Fruit fly (Drosophila melanogaster) whole organism, embryonic: ENCODE data around the gene CG15308.
A peak's percentile ranks its signal among the peaks of the same experiment; 100 is the strongest.

Experiments
- CG16863 ChIP-seq: fragments of 200-800 bp; sonication (Bioruptor generic); optimal IDR thresholded peaks from 3 replicates; lab custom pipeline; 2016; ENCODE audit warnings: missing biosample characterization, missing genetic modification characterization
- CG3838 ChIP-seq: fragments of 200-800 bp; sonication (Bioruptor generic); optimal IDR thresholded peaks from 3 replicates; lab custom pipeline; 2016; ENCODE audit warnings: missing biosample characterization, missing genetic modification characterization
- D19A ChIP-seq: fragments of 200-800 bp; optimal IDR thresholded peaks from 3 replicates; lab custom pipeline; 2019; ENCODE audit warnings: missing biosample characterization, mild to moderate bottlenecking, missing genetic modification characterization, moderate library complexity
- Dll ChIP-seq: fragments of 200-800 bp; sonication (Bioruptor generic); IDR thresholded peaks from 4 replicates; pipeline ENCODE4 v1.3.6; 2022; ENCODE audit warnings: missing biosample characterization, missing genetic modification characterization; ENCODE audit not compliant: partially characterized antibody
- Hsf ChIP-seq: fragments of 200-800 bp; sonication (Bioruptor generic); optimal IDR thresholded peaks from 3 replicates; lab custom pipeline; 2016; ENCODE audit warnings: missing biosample characterization, missing genetic modification characterization
- mirr ChIP-seq: fragments of 200-800 bp; sonication (Bioruptor generic); optimal IDR thresholded peaks from 3 replicates; lab custom pipeline; 2018; ENCODE audit warnings: missing biosample characterization, mild to moderate bottlenecking, missing genetic modification characterization
- onecut ChIP-seq: fragments of 200-800 bp; sonication (Bioruptor generic); IDR thresholded peaks from 2 replicates; pipeline ENCODE4 v1.3.6; 2022; ENCODE audit warnings: missing biosample characterization, missing genetic modification characterization
- phol ChIP-seq: fragments of 200-800 bp; sonication (Bioruptor generic); optimal IDR thresholded peaks from 3 replicates; lab custom pipeline; 2018; ENCODE audit warnings: missing biosample characterization, mild to moderate bottlenecking, missing genetic modification characterization, moderate library complexity

DNA sequence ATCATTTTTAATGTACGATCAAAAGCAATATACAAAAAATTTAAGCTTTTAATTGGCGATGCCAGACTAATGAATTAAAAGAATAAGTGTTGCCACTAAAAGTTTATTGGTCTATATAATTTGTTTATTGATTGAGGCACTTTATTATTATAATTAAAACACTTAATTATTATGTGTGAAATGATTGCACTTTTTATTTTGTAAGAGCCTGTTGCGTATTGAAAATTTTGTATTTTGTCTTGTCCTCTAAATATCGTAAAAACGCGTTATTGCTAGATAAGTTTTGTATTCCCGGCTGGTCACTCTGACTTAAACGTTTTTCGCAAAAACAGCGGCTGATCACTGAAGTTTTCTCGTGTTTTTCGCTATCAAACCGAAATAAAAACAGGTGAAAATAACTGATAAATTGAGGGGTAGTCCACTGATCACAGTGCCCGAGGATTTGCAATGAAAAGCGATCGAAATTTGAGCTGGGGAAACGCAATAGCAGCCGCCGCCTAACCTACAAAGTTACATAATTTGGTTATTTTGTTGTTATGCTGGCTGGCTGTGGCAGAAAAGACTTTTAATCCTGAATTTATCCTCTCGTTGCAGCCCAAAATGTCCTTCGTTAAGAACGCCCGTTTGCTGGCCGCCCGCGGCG, 6.1 kb downstream of the CG15308 start, which contains the start of gene ATPsyndelta:
- TF ChIP-seq Hsf (GFP tag; lab: Kevin White, UChicago) (no peak), onecut (GFP tag; lab: Robert Waterston, UW) (no peak), Dll (GFP tag; lab: Robert Waterston, UW) (peak; percentile 65; the same call in 3 of the 4 replicates), mirr (GFP tag; lab: Kevin White, UChicago) (no peak), CG16863 (GFP tag; lab: Kevin White, UChicago) (no peak), CG3838 (no peak), D19A (no peak), phol (tag; lab: Kevin White, UChicago) (no peak)
